Fruit fly (Drosophila melanogaster) whole organism: ENCODE results near the gene CG42455.

Experiments
- CG8478 ChIP-seq: fragments of >200 bp; optimal IDR thresholded peaks from 2 replicates; lab custom pipeline; 2018; ENCODE audit warnings: inconsistent platforms
- Dll ChIP-seq: fragments of >200 bp; optimal IDR thresholded peaks from 2 replicates; lab custom pipeline; 2017
- EcR ChIP-seq, 2 experiments: fragments of >200 bp; optimal IDR thresholded peaks; 2 replicates each; lab custom pipeline; 2017; ENCODE audit warnings: missing biosample characterization in 2 of 2, missing genetic modification characterization in 2 of 2, missing genetic modification reagents in 2 of 2
- pan ChIP-seq: fragments of >200 bp; optimal IDR thresholded peaks from 2 replicates; lab custom pipeline; 2017
- psq ChIP-seq: fragments of >200 bp; optimal IDR thresholded peaks from 2 replicates; lab custom pipeline; 2017
- usp ChIP-seq: fragments of >200 bp; optimal IDR thresholded peaks from 2 replicates; lab custom pipeline; 2017; ENCODE audit warnings: missing biosample characterization, missing genetic modification characterization, mixed read lengths

The CG42455 gene

dm6 chr3L:9972007-9972856, at the start of gene CG42455, which contains the start of the genes CG6674 and vnc:
Gene CG42455 (plus strand): TSS chr3L:9972312.
Gene CG6674 (minus strand): TSS chr3L:9972054.
Gene vnc (plus strand): TSS chr3L:9972312.
- no peak for TF ChIP-seq EcR (GFP tag; optimal IDR thresholded peaks at IDR 0.05; lab: Kevin White, UChicago)
- no peak for TF ChIP-seq Dll (lab: Kevin White, UChicago)
- TF ChIP-seq pan (lab: Kevin White, UChicago), result no peak
- no peak for TF ChIP-seq usp
- TF ChIP-seq CG8478 (lab: Kevin White, UChicago), result no peak
- no peak for TF ChIP-seq psq (lab: Kevin White, UChicago)

dm6 chr3L:9927169-9927568, 44.9 kb upstream of the CG42455 start:
- TF ChIP-seq pan (lab: Kevin White, UChicago), result no peak
- TF ChIP-seq Dll (lab: Kevin White, UChicago), result no peak
- TF ChIP-seq psq (lab: Kevin White, UChicago), result no peak
- no peak for TF ChIP-seq EcR (GFP tag; optimal IDR thresholded peaks at IDR 0.05; lab: Kevin White, UChicago)
- TF ChIP-seq CG8478 (lab: Kevin White, UChicago), result no peak
- no peak for TF ChIP-seq usp

- no peak for TF ChIP-seq EcR (GFP tag; optimal IDR thresholded peaks at IDR 0.05; lab: Kevin White, UChicago)
- TF ChIP-seq Dll (lab: Kevin White, UChicago), result no peak
- no peak for TF ChIP-seq psq (lab: Kevin White, UChicago)
- no peak for TF ChIP-seq usp
- no peak for TF ChIP-seq pan (lab: Kevin White, UChicago)
- no peak for TF ChIP-seq CG8478 (lab: Kevin White, UChicago)
Observed at dm6 chr3L:9968267-9968721, 3.8 kb upstream of the CG42455 start, which contains the start of the genes CG6685 and Dronc. Gene CG6685 (minus strand): TSS chr3L:9968317. Gene Dronc (plus strand): TSS chr3L:9968479.

- peak; percentile 0 to 68 for TF ChIP-seq EcR (GFP tag; optimal IDR thresholded peaks at IDR 0.05; lab: Kevin White, UChicago)
- no peak for TF ChIP-seq Dll (lab: Kevin White, UChicago)
Observed at dm6 chr3L:9969158-9969557, 3.0 kb upstream of the CG42455 start.

- no peak for TF ChIP-seq EcR (GFP tag; optimal IDR thresholded peaks at IDR 0.05; lab: Kevin White, UChicago)
- no peak for TF ChIP-seq Dll (lab: Kevin White, UChicago)
- TF ChIP-seq psq (lab: Kevin White, UChicago), result no peak
- TF ChIP-seq CG8478 (lab: Kevin White, UChicago), result no peak
- TF ChIP-seq pan (lab: Kevin White, UChicago), result no peak
Observed at dm6 chr3L:9974172-9974896, 2.2 kb downstream of the CG42455 start, which contains the start of gene dpr6. Gene dpr6 (plus strand): TSS chr3L:9974651.
